Worm (Caenorhabditis elegans) whole organism, late embryonic: Measurements from ENCODE around the gene C36E8.4.

ENCODE experiments used
- C38D4.7 ChIP-seq: fragments of 200-800 bp; sonication (Bioruptor generic); optimal IDR thresholded peaks from 2 replicates; lab custom pipeline; 2018; ENCODE audit warnings: mild to moderate bottlenecking, missing genetic modification characterization, moderate library complexity, missing compliant biosample characterization
- K09A11.1 ChIP-seq: sonication (generic microtip); optimal IDR thresholded peaks from 2 replicates; lab custom pipeline; 2017; ENCODE audit warnings: antibody characterized with exemption, mild to moderate bottlenecking, missing genetic modification characterization, missing compliant biosample characterization; ENCODE audit not compliant: insufficient read depth
- ceh-24 ChIP-seq: sonication (generic microtip); optimal IDR thresholded peaks from 2 replicates; lab custom pipeline; 2016; ENCODE audit warnings: mild to moderate bottlenecking, missing genetic modification characterization, missing compliant biosample characterization
- ceh-6 ChIP-seq: fragments of 200-800 bp; sonication (Bioruptor generic); optimal IDR thresholded peaks from 2 replicates; lab custom pipeline; 2018; ENCODE audit warnings: mild to moderate bottlenecking, missing genetic modification characterization, missing compliant biosample characterization
- che-1 ChIP-seq: sonication (generic microtip); optimal IDR thresholded peaks from 2 replicates; lab custom pipeline; 2016; ENCODE audit warnings: mild to moderate bottlenecking, missing genetic modification characterization, missing compliant biosample characterization
- dve-1 ChIP-seq: sonication (generic microtip); optimal IDR thresholded peaks from 2 replicates; lab custom pipeline; 2017; ENCODE audit warnings: antibody characterized with exemption, mild to moderate bottlenecking, missing genetic modification characterization, missing compliant biosample characterization
- eyg-1 ChIP-seq: sonication (generic microtip); optimal IDR thresholded peaks from 2 replicates; lab custom pipeline; 2016; ENCODE audit warnings: missing genotype, missing genetic modification characterization, missing compliant biosample characterization
- fax-1 ChIP-seq: sonication (generic microtip); optimal IDR thresholded peaks from 2 replicates; lab custom pipeline; 2016; ENCODE audit warnings: missing genotype, missing genetic modification characterization, missing compliant biosample characterization
- nhr-11 ChIP-seq: fragments of 150-350 bp; optimal IDR thresholded peaks from 2 replicates; lab custom pipeline; 2014; ENCODE audit warnings: missing biosample characterization, missing genetic modification characterization
- pha-4 ChIP-seq: fragments of 150-350 bp; optimal IDR thresholded peaks from 2 replicates; lab custom pipeline; 2018; ENCODE audit warnings: missing biosample characterization, missing genetic modification reagents, missing genetic modification characterization
- rnt-1 ChIP-seq: sonication (generic microtip); optimal IDR thresholded peaks from 2 replicates; lab custom pipeline; 2016; ENCODE audit warnings: missing genetic modification characterization, missing compliant biosample characterization
- sdc-2 ChIP-seq: sonication (generic microtip); optimal IDR thresholded peaks from 2 replicates; lab custom pipeline; 2016; ENCODE audit warnings: missing genotype, missing genetic modification characterization, missing compliant biosample characterization
- ztf-16 ChIP-seq: sonication (generic microtip); optimal IDR thresholded peaks from 2 replicates; lab custom pipeline; 2017; ENCODE audit warnings: missing genetic modification characterization, missing compliant biosample characterization

ce11 chrIII:4005446-4006192 is 6.5 kb upstream of the C36E8.4 start, which contains the start of gene pxd-1:
- TF ChIP-seq eyg-1 (tag; lab: Kevin White, UChicago) (no peak), pha-4 (tag; lab: Kevin White, UChicago) (no peak), K09A11.1 (tag; lab: Kevin White, UChicago) (no peak), nhr-11 (tag; lab: Kevin White, UChicago) (no peak), ceh-6 (no peak), dve-1 (tag; lab: Kevin White, UChicago) (no peak), fax-1 (no peak), C38D4.7 (GFP tag; lab: Kevin White, UChicago) (no peak), che-1 (tag; lab: Kevin White, UChicago) (no peak), ztf-16 (no peak), sdc-2 (tag; lab: Kevin White, UChicago) (no peak), rnt-1 (tag; lab: Kevin White, UChicago) (no peak), ceh-24 (tag; lab: Kevin White, UChicago) (no peak)
